Fruit fly (Drosophila melanogaster) whole organism, embryonic: ENCODE measurements around the gene CG32440.

Experiments
- CG10147 ChIP-seq: fragments of 200-800 bp; sonication (Bioruptor generic); optimal IDR thresholded peaks from 2 replicates; lab custom pipeline; 2019; ENCODE audit warnings: missing biosample characterization, mild to moderate bottlenecking, missing genetic modification characterization, moderate library complexity
- CG11085 ChIP-seq: fragments of 200-800 bp; sonication (Bioruptor generic); IDR thresholded peaks from 2 replicates; pipeline ENCODE4 v1.3.6; 2022; ENCODE audit warnings: missing biosample characterization, missing genetic modification characterization
- CG11456 ChIP-seq: fragments of 200-800 bp; sonication (Bioruptor generic); IDR thresholded peaks from 3 replicates; pipeline ENCODE4 v1.3.6; 2022; ENCODE audit warnings: missing biosample characterization, missing genetic modification characterization
- CG11723 ChIP-seq: fragments of 200-800 bp; sonication (Bioruptor generic); optimal IDR thresholded peaks from 2 replicates; lab custom pipeline; 2017; ENCODE audit warnings: missing biosample characterization, mild to moderate bottlenecking, missing genetic modification characterization
- CG12219 ChIP-seq: fragments of 200-800 bp; sonication (Bioruptor generic); optimal IDR thresholded peaks from 3 replicates; lab custom pipeline; 2018; ENCODE audit warnings: missing biosample characterization, mild to moderate bottlenecking, missing genetic modification characterization
- CG13894 ChIP-seq: fragments of 200-800 bp; sonication (Bioruptor generic); optimal IDR thresholded peaks from 3 replicates; lab custom pipeline; 2018; ENCODE audit warnings: missing biosample characterization, mild to moderate bottlenecking, missing genetic modification characterization, moderate library complexity
- CG14860 ChIP-seq: fragments of 200-800 bp; sonication (Bioruptor generic); IDR thresholded peaks from 3 replicates; pipeline ENCODE4 v1.3.6; 2022; ENCODE audit warnings: missing biosample characterization, missing genetic modification characterization; ENCODE audit not compliant: partially characterized antibody
- CG16813 ChIP-seq: fragments of 200-800 bp; sonication (Bioruptor generic); IDR thresholded peaks from 3 replicates; pipeline ENCODE4 v1.3.6; 2022; ENCODE audit warnings: missing biosample characterization, missing genetic modification characterization; ENCODE audit not compliant: partially characterized antibody
- CG16815 ChIP-seq: fragments of 200-800 bp; sonication (Bioruptor generic); optimal IDR thresholded peaks from 3 replicates; lab custom pipeline; 2017; ENCODE audit warnings: missing biosample characterization, mild to moderate bottlenecking, missing genetic modification characterization
- CG17612 ChIP-seq: fragments of 200-800 bp; sonication (Bioruptor generic); IDR thresholded peaks from 2 replicates; pipeline ENCODE4 v1.3.6; 2022; ENCODE audit warnings: missing biosample characterization, missing genetic modification characterization
- CG1832 ChIP-seq: fragments of 200-800 bp; sonication (Bioruptor generic); optimal IDR thresholded peaks from 2 replicates; lab custom pipeline; 2017; ENCODE audit warnings: missing biosample characterization, mild to moderate bottlenecking, missing genetic modification characterization, inconsistent platforms
- CG18599 ChIP-seq: fragments of 200-800 bp; sonication (Bioruptor generic); optimal IDR thresholded peaks from 3 replicates; lab custom pipeline; 2017; ENCODE audit warnings: missing biosample characterization, missing genetic modification characterization, mild to moderate bottlenecking, moderate library complexity, missing genetic modification reagents
- CG2199 ChIP-seq: fragments of 200-800 bp; sonication (Bioruptor generic); IDR thresholded peaks from 3 replicates; pipeline ENCODE4 v1.3.6; 2022; ENCODE audit warnings: missing biosample characterization, missing genetic modification characterization
- CG31388 ChIP-seq: fragments of 200-800 bp; sonication (Bioruptor generic); optimal IDR thresholded peaks from 2 replicates; lab custom pipeline; 2016; ENCODE audit warnings: missing biosample characterization, missing genetic modification characterization
- CG3726 ChIP-seq: fragments of 200-800 bp; sonication (Bioruptor generic); IDR thresholded peaks from 3 replicates; pipeline ENCODE4, ENCODE4 v1.3.6; 2022; ENCODE audit warnings: missing biosample characterization, missing genetic modification characterization
- CG3838 ChIP-seq: fragments of 200-800 bp; sonication (Bioruptor generic); optimal IDR thresholded peaks from 3 replicates; lab custom pipeline; 2016; ENCODE audit warnings: missing biosample characterization, missing genetic modification characterization
- CG4404 ChIP-seq: fragments of 200-800 bp; sonication (Bioruptor generic); IDR thresholded peaks from 2 replicates; pipeline ENCODE4 v1.3.6; 2022; ENCODE audit warnings: missing biosample characterization, missing genetic modification characterization
- CG4424 ChIP-seq: fragments of 200-800 bp; sonication (Bioruptor generic); optimal IDR thresholded peaks from 3 replicates; lab custom pipeline; 2016; ENCODE audit warnings: missing biosample characterization, missing genetic modification characterization
- CG5953 ChIP-seq: fragments of 200-800 bp; sonication (Bioruptor generic); IDR thresholded peaks from 2 replicates; pipeline ENCODE4 v1.3.6; 2022; ENCODE audit warnings: missing biosample characterization, missing genetic modification characterization
- CG6175 ChIP-seq: fragments of 200-800 bp; sonication (Bioruptor generic); IDR thresholded peaks from 3 replicates; pipeline ENCODE4 v1.3.6; 2022; ENCODE audit warnings: missing biosample characterization, missing genetic modification characterization
- CG6689 ChIP-seq: fragments of 200-800 bp; sonication (Bioruptor generic); IDR thresholded peaks from 2 replicates; pipeline ENCODE4 v1.3.6; 2022; ENCODE audit warnings: missing biosample characterization, missing genetic modification characterization
- CG6813 ChIP-seq: fragments of 200-800 bp; sonication (Bioruptor generic); optimal IDR thresholded peaks from 2 replicates; lab custom pipeline; 2017; ENCODE audit warnings: missing biosample characterization, missing genetic modification characterization, mild to moderate bottlenecking, moderate library complexity, missing genetic modification reagents
- CG7357 ChIP-seq: fragments of 200-800 bp; sonication (Bioruptor generic); IDR thresholded peaks from 3 replicates; pipeline ENCODE4 v1.3.6; 2022; ENCODE audit warnings: missing biosample characterization, missing genetic modification characterization
- CG8089 ChIP-seq: fragments of 200-800 bp; sonication (Bioruptor generic); optimal IDR thresholded peaks from 3 replicates; lab custom pipeline; 2016; ENCODE audit warnings: missing biosample characterization, missing genetic modification characterization
- CG8924 ChIP-seq: fragments of 200-800 bp; optimal IDR thresholded peaks from 3 replicates; lab custom pipeline; 2019; ENCODE audit warnings: missing biosample characterization, mild to moderate bottlenecking, missing genetic modification characterization, moderate library complexity
- CG9876 ChIP-seq: fragments of 200-800 bp; sonication (Bioruptor generic); optimal IDR thresholded peaks from 2 replicates; lab custom pipeline; 2016; ENCODE audit warnings: missing biosample characterization, missing genetic modification characterization
- CkIIα-i1 ChIP-seq: fragments of 200-800 bp; sonication (Bioruptor generic); IDR thresholded peaks from 2 replicates; pipeline ENCODE4 v1.3.6; 2022; ENCODE audit warnings: missing biosample characterization, missing genetic modification characterization
- CoRest ChIP-seq: fragments of 200-800 bp; sonication (Bioruptor generic); optimal IDR thresholded peaks from 3 replicates; lab custom pipeline; 2018; ENCODE audit warnings: missing biosample characterization, mild to moderate bottlenecking, missing genetic modification characterization, moderate library complexity
- HLH3B ChIP-seq: fragments of 200-800 bp; sonication (Bioruptor generic); IDR thresholded peaks from 2 replicates; pipeline ENCODE4 v1.3.6; 2022; ENCODE audit warnings: missing biosample characterization, missing genetic modification characterization
- Hr51 ChIP-seq, 2 experiments: fragments of 200-800 bp; sonication (Bioruptor generic); optimal IDR thresholded peaks; 2 replicates in 1 of 2; 3 replicates in 1 of 2; lab custom pipeline; 2016 to 2018; ENCODE audit warnings: missing biosample characterization in 2 of 2, missing genetic modification characterization in 2 of 2, mild to moderate bottlenecking in 1 of 2, moderate library complexity in 1 of 2
- MESR4 ChIP-seq: fragments of 200-800 bp; sonication (Bioruptor generic); optimal IDR thresholded peaks from 2 replicates; lab custom pipeline; 2018; ENCODE audit warnings: missing biosample characterization, mild to moderate bottlenecking, missing genetic modification characterization, moderate library complexity
- Mrtf ChIP-seq: fragments of 200-800 bp; sonication (Bioruptor generic); IDR thresholded peaks from 3 replicates; pipeline ENCODE4 v1.3.6; 2022; ENCODE audit warnings: missing biosample characterization, missing genetic modification characterization
- Opbp ChIP-seq: fragments of 200-800 bp; sonication (Bioruptor generic); IDR thresholded peaks from 3 replicates; pipeline ENCODE4 v1.3.6; 2022; ENCODE audit warnings: missing biosample characterization, missing genetic modification characterization; ENCODE audit not compliant: partially characterized antibody
- Ptx1 ChIP-seq: fragments of 200-800 bp; sonication (Bioruptor generic); IDR thresholded peaks from 2 replicates; pipeline ENCODE4 v1.3.6; 2022; ENCODE audit warnings: missing biosample characterization, missing genetic modification characterization
- Sin3A ChIP-seq: fragments of >200 bp; optimal IDR thresholded peaks from 2 replicates; lab custom pipeline; 2018
- Ssrp ChIP-seq: fragments of 200-800 bp; sonication (Bioruptor generic); optimal IDR thresholded peaks from 2 replicates; lab custom pipeline; 2018; ENCODE audit warnings: missing biosample characterization, mild to moderate bottlenecking, missing genetic modification characterization, moderate library complexity
- Xbp1 ChIP-seq: fragments of 200-800 bp; sonication (Bioruptor generic); optimal IDR thresholded peaks from 3 replicates; lab custom pipeline; 2016; ENCODE audit warnings: missing biosample characterization, mild to moderate bottlenecking, missing genetic modification characterization
- abd-A ChIP-seq: fragments of 200-800 bp; sonication (Bioruptor generic); optimal IDR thresholded peaks from 3 replicates; lab custom pipeline; 2019; ENCODE audit warnings: missing biosample characterization, mild to moderate bottlenecking, missing genetic modification characterization, moderate library complexity
- fd3F ChIP-seq: fragments of 200-800 bp; sonication (Bioruptor generic); optimal IDR thresholded peaks from 2 replicates; lab custom pipeline; 2018; ENCODE audit warnings: missing biosample characterization, mild to moderate bottlenecking, missing genetic modification characterization, moderate library complexity
- ftz-f1 ChIP-seq: fragments of 200-800 bp; sonication (Bioruptor generic); optimal IDR thresholded peaks from 2 replicates; lab custom pipeline; 2016; ENCODE audit warnings: missing biosample characterization, missing genetic modification characterization
- h ChIP-seq: fragments of >200 bp; optimal IDR thresholded peaks from 2 replicates; lab custom pipeline; 2017
- her ChIP-seq: fragments of 200-800 bp; sonication (Bioruptor generic); optimal IDR thresholded peaks from 2 replicates; lab custom pipeline; 2016; ENCODE audit warnings: missing biosample characterization, missing genetic modification characterization
- hkb ChIP-seq, 2 experiments: fragments of 200-800 bp in 1 of 2; fragments of >200 bp in 1 of 2; sonication (Bioruptor generic) in 1 of 2; IDR thresholded peaks in 1 of 2; optimal IDR thresholded peaks in 1 of 2; 2 replicates each; pipeline versions ENCODE4 v1.3.6 to Lab custom; 2017 to 2022; ENCODE audit warnings: missing biosample characterization in 1 of 2, missing genetic modification characterization in 1 of 2
- pita ChIP-seq: fragments of 200-800 bp; sonication (Bioruptor generic); optimal IDR thresholded peaks from 2 replicates; lab custom pipeline; 2017; ENCODE audit warnings: missing biosample characterization, mild to moderate bottlenecking, missing genetic modification characterization
- sc ChIP-seq, 3 experiments: fragments of >200 bp in 2 of 3; fragments of 200-800 bp in 1 of 3; sonication (Bioruptor generic) in 1 of 3; optimal IDR thresholded peaks; 2 replicates in 2 of 3; 3 replicates in 1 of 3; lab custom pipeline; 2017; ENCODE audit warnings: mild to moderate bottlenecking in 1 of 3, missing biosample characterization in 1 of 3, missing genetic modification characterization in 1 of 3, missing genetic modification reagents in 1 of 3
- ssp ChIP-seq: fragments of 200-800 bp; sonication (Bioruptor generic); IDR thresholded peaks from 2 replicates; pipeline ENCODE4 v1.3.6; 2022; ENCODE audit warnings: missing biosample characterization, missing genetic modification characterization
- trh ChIP-seq: fragments of 200-800 bp; sonication (Bioruptor generic); optimal IDR thresholded peaks from 2 replicates; lab custom pipeline; 2016; ENCODE audit warnings: missing biosample characterization, missing genetic modification characterization
- unpg ChIP-seq: fragments of 200-800 bp; sonication (Bioruptor generic); optimal IDR thresholded peaks from 3 replicates; lab custom pipeline; 2018; ENCODE audit warnings: missing biosample characterization, mild to moderate bottlenecking, missing genetic modification characterization, moderate library complexity
- wdn ChIP-seq: fragments of 200-800 bp; sonication (Bioruptor generic); IDR thresholded peaks from 2 replicates; pipeline ENCODE4 v1.3.6; 2022; ENCODE audit warnings: missing biosample characterization, missing genetic modification characterization
- z ChIP-seq: fragments of 200-800 bp; sonication (Bioruptor generic); IDR thresholded peaks from 3 replicates; pipeline ENCODE4 v1.3.6; 2022; ENCODE audit warnings: missing biosample characterization, missing genetic modification characterization
- zfh1 ChIP-seq: fragments of 200-800 bp; sonication (Bioruptor generic); IDR thresholded peaks from 3 replicates; pipeline ENCODE4 v1.3.6; 2022; ENCODE audit warnings: missing biosample characterization, missing genetic modification characterization

The CG32440 gene

dm6 chr3L:21385699-21386098 is 25.7 kb downstream of the CG32440 start (continued):
- TF ChIP-seq MESR4 (GFP tag; lab: Kevin White, UChicago) (no peak), CG9876 (GFP tag; lab: Kevin White, UChicago) (no peak), CG14860 (GFP tag; lab: Robert Waterston, UW) (no peak), CG6175 (GFP tag; lab: Robert Waterston, UW) (no peak), h (lab: Kevin White, UChicago) (no peak), Mrtf (GFP tag; lab: Robert Waterston, UW) (no peak), trh (GFP tag; lab: Kevin White, UChicago) (no peak), CG6689 (GFP tag; lab: Robert Waterston, UW) (0 out of 2 replicates have a peak, but pooled peaks have one; percentile 16), CG8924 (no peak), unpg (peak; percentile 54), ftz-f1 (GFP tag; lab: Kevin White, UChicago) (no peak), zfh1 (GFP tag; lab: Robert Waterston, UW) (no peak), CG18599 (GFP tag; lab: Kevin White, UChicago) (peak; percentile 5), CG2199 (GFP tag; lab: Robert Waterston, UW) (no peak), Ptx1 (GFP tag; lab: Robert Waterston, UW) (0 out of 2 replicates have a peak, but pooled peaks have one; percentile 14), CG4404 (GFP tag; lab: Robert Waterston, UW) (no peak), pita (GFP tag; lab: Kevin White, UChicago) (no peak), CG11723 (no peak), CG13894 (tag; lab: Kevin White, UChicago) (no peak), CG31388 (GFP tag; lab: Kevin White, UChicago) (no peak), CG16815 (GFP tag; lab: Kevin White, UChicago) (no peak), her (GFP tag; lab: Kevin White, UChicago) (no peak), Hr51 (GFP tag; optimal IDR thresholded peaks at IDR 0.05; lab: Kevin White, UChicago) (peak in 1 of 2 experiments; percentile 54), Sin3A (lab: Kevin White, UChicago) (no peak), CG8089 (GFP tag; lab: Kevin White, UChicago) (no peak), CG1832 (GFP tag; lab: Kevin White, UChicago) (no peak), Xbp1 (peak; percentile 0), CG3838 (GFP tag; lab: Kevin White, UChicago) (no peak), CoRest (peak; percentile 24), HLH3B (0 out of 2 replicates have a peak, but pooled peaks have one; percentile 20), wdn (GFP tag; lab: Robert Waterston, UW) (no peak), CG11085 (GFP tag; lab: Robert Waterston, UW) (no peak), CG12219 (no peak), hkb (optimal IDR thresholded peaks at IDR 0.05; lab: Kevin White, UChicago) (no peak), hkb (GFP tag; IDR thresholded peaks at IDR 0.05; lab: Robert Waterston, UW) (no peak), CG7357 (no peak), z (GFP tag; lab: Robert Waterston, UW) (no peak), CkIIα-i1 (no peak), ssp (GFP tag; lab: Robert Waterston, UW) (no peak), sc (optimal IDR thresholded peaks at IDR 0.05; lab: Kevin White, UChicago) (no peak), sc (GFP tag; optimal IDR thresholded peaks at IDR 0.05; lab: Kevin White, UChicago) (no peak), CG4424 (GFP tag; lab: Kevin White, UChicago) (peak; percentile 27), Ssrp (tag; lab: Kevin White, UChicago) (peak; percentile 22), CG10147 (no peak), CG5953 (GFP tag; lab: Robert Waterston, UW) (no peak), abd-A (tag; lab: Kevin White, UChicago) (no peak), Opbp (GFP tag; lab: Robert Waterston, UW) (no peak), CG17612 (no peak), CG6813 (no peak), CG3726 (GFP tag; lab: Robert Waterston, UW) (no peak), CG11456 (no peak), fd3F (GFP tag; lab: Kevin White, UChicago) (no peak), CG16813 (GFP tag; lab: Robert Waterston, UW) (no peak)
